Fruit fly (Drosophila melanogaster) whole organism, adult: ENCODE measurements around the gene gb.

Experiments
- CG11617 ChIP-seq: fragments of 200-800 bp; sonication (Bioruptor generic); optimal IDR thresholded peaks from 2 replicates; lab custom pipeline; 2017; ENCODE audit warnings: mild to moderate bottlenecking, missing biosample characterization, missing genetic modification reagents, missing genetic modification characterization
- CG12768 ChIP-seq: fragments of 200-800 bp; sonication (Bioruptor generic); optimal IDR thresholded peaks from 2 replicates; lab custom pipeline; 2017; ENCODE audit warnings: missing biosample characterization, missing genetic modification characterization, mild to moderate bottlenecking, moderate library complexity, missing genetic modification reagents
- CG14711 ChIP-seq: fragments of 200-800 bp; sonication (Bioruptor generic); optimal IDR thresholded peaks from 2 replicates; lab custom pipeline; 2018; ENCODE audit warnings: missing biosample characterization, mild to moderate bottlenecking, missing genetic modification characterization, moderate library complexity
- CG1620 ChIP-seq: fragments of 200-800 bp; sonication (Bioruptor generic); optimal IDR thresholded peaks from 2 replicates; lab custom pipeline; 2016; ENCODE audit warnings: missing biosample characterization, missing genetic modification characterization
- CG33017 ChIP-seq: fragments of 200-800 bp; sonication (Bioruptor generic); optimal IDR thresholded peaks from 2 replicates; lab custom pipeline; 2018; ENCODE audit warnings: missing biosample characterization, mild to moderate bottlenecking, missing genetic modification characterization, moderate library complexity
- CG5204 ChIP-seq: fragments of 200-800 bp; sonication (Bioruptor generic); optimal IDR thresholded peaks from 2 replicates; lab custom pipeline; 2016; ENCODE audit warnings: missing biosample characterization, missing genetic modification characterization
- CG7045 ChIP-seq: fragments of 200-800 bp; sonication (Bioruptor generic); optimal IDR thresholded peaks from 2 replicates; lab custom pipeline; 2017; ENCODE audit warnings: missing biosample characterization, mild to moderate bottlenecking, missing genetic modification characterization
- CG7101 ChIP-seq: fragments of 200-800 bp; sonication (Bioruptor generic); optimal IDR thresholded peaks from 2 replicates; lab custom pipeline; 2018; ENCODE audit warnings: missing biosample characterization, mild to moderate bottlenecking, missing genetic modification characterization, moderate library complexity
- Clk ChIP-seq: fragments of 200-800 bp; sonication (Bioruptor generic); optimal IDR thresholded peaks from 2 replicates; lab custom pipeline; 2017; ENCODE audit warnings: missing biosample characterization, missing genetic modification characterization
- Crg-1 ChIP-seq: fragments of 200-800 bp; sonication (Bioruptor generic); optimal IDR thresholded peaks from 2 replicates; lab custom pipeline; 2016; ENCODE audit warnings: missing biosample characterization, missing genetic modification characterization
- Hr96 ChIP-seq: fragments of 200-800 bp; sonication (Bioruptor generic); optimal IDR thresholded peaks from 2 replicates; lab custom pipeline; 2016; ENCODE audit warnings: missing biosample characterization, missing genetic modification characterization
- Mnt ChIP-seq: fragments of 200-800 bp; sonication (Bioruptor generic); optimal IDR thresholded peaks from 2 replicates; lab custom pipeline; 2016; ENCODE audit warnings: missing biosample characterization, mild to moderate bottlenecking, missing genetic modification characterization
- bab1 ChIP-seq: fragments of 200-800 bp; sonication (Bioruptor generic); optimal IDR thresholded peaks from 3 replicates; lab custom pipeline; 2019; ENCODE audit warnings: missing biosample characterization, mild to moderate bottlenecking, missing genetic modification characterization, moderate library complexity
- cic ChIP-seq: fragments of 200-800 bp; sonication (Bioruptor generic); optimal IDR thresholded peaks from 2 replicates; lab custom pipeline; 2017; ENCODE audit warnings: missing biosample characterization, mild to moderate bottlenecking, missing genetic modification characterization, moderate library complexity
- cnc ChIP-seq, 2 experiments: fragments of >200 bp; optimal IDR thresholded peaks; 2 replicates each; lab custom pipeline; 2017
- kay ChIP-seq: fragments of 200-800 bp; sonication (Bioruptor generic); peaks from one replicate; lab custom pipeline; 2016; ENCODE audit warnings: missing biosample characterization, missing genetic modification characterization, borderline replicate concordance
- ovo ChIP-seq: fragments of 200-800 bp; sonication (Bioruptor generic); optimal IDR thresholded peaks from 2 replicates; lab custom pipeline; 2016; ENCODE audit warnings: missing biosample characterization, missing genetic modification characterization
- pad ChIP-seq: fragments of 200-800 bp; sonication (Bioruptor generic); optimal IDR thresholded peaks from 3 replicates; lab custom pipeline; 2017; ENCODE audit warnings: missing biosample characterization, missing genetic modification characterization, mild to moderate bottlenecking, moderate library complexity, missing genetic modification reagents
- tj ChIP-seq: fragments of 200-800 bp; sonication (Bioruptor generic); optimal IDR thresholded peaks from 3 replicates; lab custom pipeline; 2017; ENCODE audit warnings: missing biosample characterization, mild to moderate bottlenecking, missing genetic modification characterization, moderate library complexity
- toe ChIP-seq: fragments of 200-800 bp; sonication (Bioruptor generic); optimal IDR thresholded peaks from 2 replicates; lab custom pipeline; 2016; ENCODE audit warnings: missing biosample characterization, missing genetic modification characterization

The gb gene

DNA sequence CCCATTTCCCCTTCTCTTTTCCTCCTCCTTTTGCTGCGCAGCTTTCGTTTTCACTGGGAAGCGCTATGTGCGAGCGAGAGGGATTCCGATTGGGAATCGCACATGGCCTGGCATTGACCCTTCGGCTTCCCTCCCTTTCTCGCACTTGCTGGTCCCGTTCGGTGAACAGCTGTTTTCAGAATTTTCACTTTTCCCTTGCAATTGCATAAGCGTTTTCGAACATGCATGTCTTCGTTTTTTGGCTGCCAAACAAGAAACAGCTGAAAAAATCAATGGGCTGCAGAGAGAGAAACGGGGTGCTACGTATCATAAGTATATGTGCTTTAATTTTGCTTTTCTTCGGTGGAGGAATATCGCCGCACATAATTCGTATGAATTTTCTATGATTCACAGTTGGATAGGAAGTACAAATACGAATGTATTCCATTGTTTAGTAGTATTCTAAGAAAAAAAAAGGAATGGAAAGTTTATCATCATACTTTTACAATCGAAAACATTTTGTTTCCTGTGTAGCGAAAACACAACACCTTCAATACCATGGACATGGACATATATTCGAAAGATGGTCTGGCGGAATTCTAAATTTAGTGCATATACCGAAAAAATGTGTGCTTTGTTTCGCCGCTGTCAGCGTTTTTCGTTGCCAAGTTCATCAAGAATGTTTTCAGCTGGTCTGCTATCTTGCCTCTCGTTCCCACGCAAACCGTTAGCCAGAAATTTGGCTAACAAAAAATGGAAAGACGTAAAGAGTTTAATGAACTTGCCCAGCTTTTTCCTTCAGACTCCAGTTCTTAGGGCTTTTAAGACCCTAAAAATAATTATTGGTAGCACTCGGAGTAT lies 40.3 kb upstream of the gb start:
- peak; percentile 2 for TF ChIP-seq CG7045
- TF ChIP-seq cic: no peak
- peak; percentile 60 for TF ChIP-seq CG14711 (tag; lab: Kevin White, UChicago)
- peak; percentile 58 for TF ChIP-seq CG11617
- no peak for TF ChIP-seq ovo (GFP tag; lab: Kevin White, UChicago)
- TF ChIP-seq cnc (optimal IDR thresholded peaks at IDR 0.05; lab: Kevin White, UChicago): no peak
- TF ChIP-seq CG7101 (tag; lab: Kevin White, UChicago): peak; percentile 42
- no peak for TF ChIP-seq kay
- peak; percentile 27 for TF ChIP-seq CG12768 (GFP tag; lab: Kevin White, UChicago)
- TF ChIP-seq bab1 (GFP tag; lab: Kevin White, UChicago): peak; percentile 76
- no peak for TF ChIP-seq Clk (GFP tag; lab: Kevin White, UChicago)
- peak; percentile 86 for TF ChIP-seq pad
- peak; percentile 79 for TF ChIP-seq Mnt (GFP tag; lab: Kevin White, UChicago)
- no peak for TF ChIP-seq CG33017 (tag; lab: Kevin White, UChicago)
- peak; percentile 80 for TF ChIP-seq tj (GFP tag; lab: Kevin White, UChicago)
- peak; percentile 29 for TF ChIP-seq CG5204 (GFP tag; lab: Kevin White, UChicago)
- no peak for TF ChIP-seq CG1620 (GFP tag; lab: Kevin White, UChicago)
- TF ChIP-seq Crg-1 (GFP tag; lab: Kevin White, UChicago): peak; percentile 43
- TF ChIP-seq toe (GFP tag; lab: Kevin White, UChicago): no peak
- no peak for TF ChIP-seq Hr96 (GFP tag; lab: Kevin White, UChicago)

DNA sequence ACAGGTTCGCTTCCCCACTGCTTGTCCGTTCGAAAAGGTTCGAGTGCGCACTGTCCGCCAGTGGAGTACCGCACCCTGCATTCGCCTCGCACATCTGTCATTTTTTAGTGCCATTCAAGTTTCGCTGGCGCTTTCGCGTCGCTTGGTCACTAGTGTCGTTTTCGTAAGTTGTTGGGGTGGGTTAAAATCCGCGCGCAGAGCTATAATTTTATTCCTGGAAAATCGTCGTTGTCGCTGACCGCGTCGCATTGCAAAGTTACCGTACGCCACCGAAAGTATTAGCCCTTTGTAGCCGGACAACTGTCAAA lies 39.4 kb upstream of the gb start, which contains the start of gene Men-b:
Gene Men-b, plus strand, starts transcription at position 147 of the 308 bp plus-strand sequence.
- TF ChIP-seq cnc (optimal IDR thresholded peaks at IDR 0.05; lab: Kevin White, UChicago) (no peak), CG14711 (tag; lab: Kevin White, UChicago) (no peak), cic (peak; percentile 28), CG7045 (no peak), bab1 (GFP tag; lab: Kevin White, UChicago) (peak; percentile 20), CG7101 (tag; lab: Kevin White, UChicago) (no peak), toe (GFP tag; lab: Kevin White, UChicago) (no peak), ovo (GFP tag; lab: Kevin White, UChicago) (no peak), Hr96 (GFP tag; lab: Kevin White, UChicago) (no peak)

DNA sequence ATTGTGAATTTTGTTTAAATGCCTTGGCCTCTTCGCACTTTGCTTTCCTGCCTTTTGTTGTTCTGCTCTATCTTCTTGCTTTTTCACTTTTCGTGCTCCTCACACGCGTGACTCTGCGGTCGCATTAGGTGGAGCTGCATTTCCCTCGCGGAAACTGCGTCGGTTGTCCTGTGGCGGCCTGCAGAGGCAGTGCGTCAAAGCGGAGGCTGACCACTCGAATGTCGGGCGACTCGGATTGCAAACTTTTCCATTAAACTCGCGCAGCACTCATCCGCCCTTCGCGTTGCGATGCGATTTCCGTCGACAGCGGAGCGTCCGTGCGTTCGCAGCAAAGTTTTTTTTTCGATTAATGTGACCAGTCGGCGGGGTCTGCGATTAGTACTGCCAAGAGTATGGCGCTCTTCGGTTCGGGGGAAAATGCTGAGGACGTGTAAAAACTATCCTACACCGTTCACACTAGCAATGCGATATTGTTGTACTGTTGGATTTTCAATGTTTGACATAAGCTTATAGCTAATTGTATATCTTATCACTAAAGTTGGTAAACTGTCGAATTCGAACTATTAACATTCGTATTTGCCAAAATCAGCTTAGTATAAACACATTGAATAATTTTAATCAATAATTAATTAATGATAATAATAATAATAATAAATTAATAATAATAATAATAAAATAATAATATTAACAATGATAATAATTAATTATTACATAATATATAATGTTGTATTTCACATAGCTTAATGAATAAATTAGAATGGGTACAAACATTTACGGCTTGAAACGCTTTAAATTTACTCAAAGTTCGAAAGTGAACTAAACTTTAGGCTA lies 38.8 kb upstream of the gb start, which contains the start of gene CG6051:
Gene CG6051, minus strand, starts transcription at position 385 of the 831 bp plus-strand sequence.
- TF ChIP-seq CG7101 (tag; lab: Kevin White, UChicago) (no peak), ovo (GFP tag; lab: Kevin White, UChicago) (no peak), CG12768 (GFP tag; lab: Kevin White, UChicago) (peak; percentile 0), tj (GFP tag; lab: Kevin White, UChicago) (peak; percentile 43), CG7045 (peak; percentile 17), cic (no peak), bab1 (GFP tag; lab: Kevin White, UChicago) (peak; percentile 62), CG14711 (tag; lab: Kevin White, UChicago) (no peak), CG11617 (peak; percentile 26), CG1620 (GFP tag; lab: Kevin White, UChicago) (peak; percentile 39), CG33017 (tag; lab: Kevin White, UChicago) (peak; percentile 1), kay (no peak), Clk (GFP tag; lab: Kevin White, UChicago) (peak; percentile 26), Mnt (GFP tag; lab: Kevin White, UChicago) (peak; percentile 76), Hr96 (GFP tag; lab: Kevin White, UChicago) (peak; percentile 39), pad (no peak), toe (GFP tag; lab: Kevin White, UChicago) (peak; percentile 51)

DNA sequence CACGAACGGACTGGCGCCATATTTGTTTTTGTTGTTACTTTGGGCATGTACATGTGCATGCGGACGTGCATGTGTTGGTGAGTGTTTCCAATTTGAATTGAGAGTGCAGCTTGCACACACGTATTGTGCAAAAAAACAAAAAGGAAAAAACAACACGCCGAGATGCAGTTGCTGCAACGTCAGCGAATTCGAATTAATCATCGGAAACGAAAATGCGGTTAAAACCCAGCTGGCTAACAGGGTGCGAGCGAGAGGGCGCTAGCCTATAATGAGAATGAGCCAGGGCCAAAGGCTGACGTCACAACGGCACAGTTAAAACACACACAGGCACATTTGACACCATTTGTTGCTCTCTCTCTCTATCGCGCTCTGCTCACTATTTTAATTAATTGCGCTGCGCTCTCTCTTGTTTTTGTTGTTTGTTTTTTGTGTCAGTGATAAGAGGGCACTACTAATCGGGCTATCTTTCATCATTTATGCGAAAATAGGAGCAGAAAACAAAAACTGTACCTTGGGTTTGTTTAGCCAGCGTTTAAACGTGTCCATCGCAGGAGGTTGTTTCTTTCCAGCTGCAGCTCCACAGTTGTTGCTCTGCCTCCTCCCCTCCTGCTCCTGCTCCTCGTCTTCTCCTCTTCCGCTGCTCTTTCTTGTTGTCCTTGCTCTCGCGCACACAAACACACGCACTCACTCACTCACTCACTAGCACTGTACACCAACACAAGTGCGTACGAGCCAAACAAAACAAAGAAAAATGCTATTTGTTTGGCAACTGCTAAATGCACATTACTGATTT lies 38.0 kb upstream of the gb start:
- TF ChIP-seq cic: peak; percentile 80
- no peak for TF ChIP-seq CG7045
- peak; percentile 97 for TF ChIP-seq tj (GFP tag; lab: Kevin White, UChicago)
- peak; percentile 3 for TF ChIP-seq Crg-1 (GFP tag; lab: Kevin White, UChicago)
- peak; percentile 55 for TF ChIP-seq Mnt (GFP tag; lab: Kevin White, UChicago)
- TF ChIP-seq kay: peak; percentile 92
- TF ChIP-seq toe (GFP tag; lab: Kevin White, UChicago): no peak
- TF ChIP-seq Hr96 (GFP tag; lab: Kevin White, UChicago): no peak
- no peak for TF ChIP-seq CG5204 (GFP tag; lab: Kevin White, UChicago)
- no peak for TF ChIP-seq CG1620 (GFP tag; lab: Kevin White, UChicago)
- peak; percentile 11 for TF ChIP-seq CG33017 (tag; lab: Kevin White, UChicago)
- TF ChIP-seq ovo (GFP tag; lab: Kevin White, UChicago): no peak
- TF ChIP-seq cnc (optimal IDR thresholded peaks at IDR 0.05; lab: Kevin White, UChicago): no peak
- TF ChIP-seq CG12768 (GFP tag; lab: Kevin White, UChicago): peak; percentile 48
- peak; percentile 4 for TF ChIP-seq pad
- TF ChIP-seq CG11617: peak; percentile 15
- peak; percentile 8 for TF ChIP-seq bab1 (GFP tag; lab: Kevin White, UChicago)
